Worm (Caenorhabditis elegans) whole organism, L2 larva: ENCODE measurements around the gene mnr-1.

Source experiments
- blmp-1 ChIP-seq: sonication (generic microtip); optimal IDR thresholded peaks from 2 replicates; lab custom pipeline; 2017; ENCODE audit warnings: missing genetic modification characterization, mild to moderate bottlenecking, missing compliant biosample characterization, antibody characterized with exemption, moderate library complexity; ENCODE audit not compliant: insufficient read depth
- lsy-2 ChIP-seq, 2 experiments: fragments of 150-350 bp in 1 of 2; sonication (generic microtip) in 1 of 2; optimal IDR thresholded peaks; 2 replicates each; lab custom pipeline; 2014 to 2017; ENCODE audit warnings: missing biosample characterization in 2 of 2, missing genetic modification characterization in 2 of 2
- nhr-12 ChIP-seq: fragments of 150-350 bp; optimal IDR thresholded peaks from 2 replicates; lab custom pipeline; 2014; ENCODE audit warnings: missing biosample characterization, missing genetic modification characterization
- nhr-6 ChIP-seq: fragments of 150-350 bp; optimal IDR thresholded peaks from 2 replicates; lab custom pipeline; 2014; ENCODE audit warnings: missing biosample characterization, missing genetic modification characterization
- nhr-77 ChIP-seq: fragments of 150-350 bp; optimal IDR thresholded peaks from 2 replicates; lab custom pipeline; 2014; ENCODE audit warnings: missing biosample characterization, missing genetic modification characterization
- skn-1 ChIP-seq: sonication (generic microtip); optimal IDR thresholded peaks from 2 replicates; lab custom pipeline; 2017; ENCODE audit warnings: missing biosample characterization, missing genetic modification characterization

DNA sequence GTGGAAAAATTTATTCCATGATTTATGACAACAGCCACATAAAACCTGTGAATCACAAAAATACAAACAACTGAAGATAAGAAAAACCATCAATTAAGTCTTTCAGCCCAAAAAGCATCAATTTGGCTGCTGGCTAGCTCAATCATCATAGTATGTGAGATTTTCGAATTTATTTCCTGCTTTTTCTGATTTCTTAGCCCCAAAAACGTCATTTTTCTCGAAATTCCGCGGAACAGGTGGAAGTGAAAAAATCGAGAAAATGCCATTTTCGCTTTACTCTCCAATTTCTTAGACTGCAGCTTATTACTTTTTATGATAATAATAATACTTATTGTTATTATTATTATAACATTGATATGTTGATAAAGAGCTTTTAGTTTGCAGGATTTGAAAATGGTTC is 12.6 kb upstream of the mnr-1 start, which contains the start of gene srxa-15:
- no peak for TF ChIP-seq blmp-1 (tag; lab: Kevin White, UChicago)
- TF ChIP-seq nhr-6 (tag; lab: Kevin White, UChicago) = no peak
- TF ChIP-seq lsy-2 (tag; optimal IDR thresholded peaks at IDR 0.05; lab: Kevin White, UChicago) = no peak
- no peak for TF ChIP-seq nhr-77 (tag; lab: Kevin White, UChicago)
- TF ChIP-seq nhr-12 (tag; lab: Kevin White, UChicago) = no peak
- TF ChIP-seq skn-1 (tag; lab: Kevin White, UChicago) = no peak
